Fruit fly (Drosophila melanogaster) whole organism, embryonic: ENCODE results near the gene mdlc.

Experiments
- Abd-B ChIP-seq: fragments of 200-800 bp; sonication (Bioruptor generic); optimal IDR thresholded peaks from 2 replicates; lab custom pipeline; 2018; ENCODE audit warnings: missing biosample characterization, mild to moderate bottlenecking, missing genetic modification characterization, moderate library complexity
- CG1024 ChIP-seq: fragments of 200-800 bp; sonication (Bioruptor generic); IDR thresholded peaks from 2 replicates; pipeline ENCODE4 v1.3.6; 2022; ENCODE audit warnings: missing biosample characterization, missing genetic modification characterization
- CG12071 ChIP-seq: fragments of 200-800 bp; sonication (Bioruptor generic); optimal IDR thresholded peaks from 3 replicates; lab custom pipeline; 2018; ENCODE audit warnings: missing biosample characterization, mild to moderate bottlenecking, missing genetic modification characterization
- CG13424 ChIP-seq: fragments of 200-800 bp; sonication (Bioruptor generic); optimal IDR thresholded peaks from 2 replicates; lab custom pipeline; 2019; ENCODE audit warnings: missing biosample characterization, mild to moderate bottlenecking, missing genetic modification characterization, moderate library complexity
- CG13624 ChIP-seq: fragments of 200-800 bp; sonication (Bioruptor generic); optimal IDR thresholded peaks from 2 replicates; lab custom pipeline; 2016; ENCODE audit warnings: missing biosample characterization, missing genetic modification characterization
- CG15011 ChIP-seq: fragments of 200-800 bp; sonication (Bioruptor generic); optimal IDR thresholded peaks from 3 replicates; lab custom pipeline; 2018; ENCODE audit warnings: missing biosample characterization, mild to moderate bottlenecking, missing genetic modification characterization
- CG16813 ChIP-seq: fragments of 200-800 bp; sonication (Bioruptor generic); IDR thresholded peaks from 3 replicates; pipeline ENCODE4 v1.3.6; 2022; ENCODE audit warnings: missing biosample characterization, missing genetic modification characterization; ENCODE audit not compliant: partially characterized antibody
- CG17612 ChIP-seq: fragments of 200-800 bp; sonication (Bioruptor generic); IDR thresholded peaks from 2 replicates; pipeline ENCODE4 v1.3.6; 2022; ENCODE audit warnings: missing biosample characterization, missing genetic modification characterization
- CG17802 ChIP-seq: fragments of 200-800 bp; sonication (Bioruptor generic); optimal IDR thresholded peaks from 2 replicates; lab custom pipeline; 2018; ENCODE audit warnings: missing biosample characterization, mild to moderate bottlenecking, missing genetic modification characterization, moderate library complexity
- CG17912 ChIP-seq: fragments of 200-800 bp; sonication (Bioruptor generic); optimal IDR thresholded peaks from 2 replicates; lab custom pipeline; 2018; ENCODE audit warnings: missing biosample characterization, mild to moderate bottlenecking, missing genetic modification characterization
- CG2199 ChIP-seq: fragments of 200-800 bp; sonication (Bioruptor generic); IDR thresholded peaks from 3 replicates; pipeline ENCODE4 v1.3.6; 2022; ENCODE audit warnings: missing biosample characterization, missing genetic modification characterization
- CG30431 ChIP-seq: fragments of 200-800 bp; sonication (Bioruptor generic); optimal IDR thresholded peaks from 2 replicates; lab custom pipeline; 2017; ENCODE audit warnings: missing biosample characterization, missing genetic modification characterization
- CG32772 ChIP-seq: fragments of 200-800 bp; sonication (Bioruptor generic); IDR thresholded peaks from 2 replicates; pipeline ENCODE4 v1.3.6; 2022; ENCODE audit warnings: missing biosample characterization, missing genetic modification characterization
- CG3838 ChIP-seq: fragments of 200-800 bp; sonication (Bioruptor generic); optimal IDR thresholded peaks from 3 replicates; lab custom pipeline; 2016; ENCODE audit warnings: missing biosample characterization, missing genetic modification characterization
- CG4730 ChIP-seq: fragments of 200-800 bp; sonication (Bioruptor generic); IDR thresholded peaks from 2 replicates; pipeline ENCODE4 v1.3.6; 2022; ENCODE audit warnings: missing biosample characterization, missing genetic modification characterization
- CG6272 ChIP-seq: fragments of 200-800 bp; sonication (Bioruptor generic); IDR thresholded peaks from 2 replicates; pipeline ENCODE4 v1.3.6; 2022; ENCODE audit warnings: missing biosample characterization, missing genetic modification characterization
- CG6689 ChIP-seq: fragments of 200-800 bp; sonication (Bioruptor generic); IDR thresholded peaks from 2 replicates; pipeline ENCODE4 v1.3.6; 2022; ENCODE audit warnings: missing biosample characterization, missing genetic modification characterization
- CG9215 ChIP-seq: fragments of 200-800 bp; sonication (Bioruptor generic); IDR thresholded peaks from 2 replicates; pipeline ENCODE4 v1.3.6; 2022; ENCODE audit warnings: missing biosample characterization, missing genetic modification characterization
- CG9437 ChIP-seq: fragments of 200-800 bp; sonication (Bioruptor generic); optimal IDR thresholded peaks from 2 replicates; lab custom pipeline; 2018; ENCODE audit warnings: missing biosample characterization, mild to moderate bottlenecking, missing genetic modification characterization
- CG9932 ChIP-seq: fragments of 200-800 bp; sonication (Bioruptor generic); IDR thresholded peaks from 2 replicates; pipeline ENCODE4 v1.3.6; 2022; ENCODE audit warnings: missing biosample characterization, missing genetic modification characterization
- Dbx ChIP-seq: fragments of 200-800 bp; sonication (Bioruptor generic); IDR thresholded peaks from 3 replicates; pipeline ENCODE4 v1.3.6; 2022; ENCODE audit warnings: missing biosample characterization, missing genetic modification characterization
- Dll ChIP-seq: fragments of 200-800 bp; sonication (Bioruptor generic); IDR thresholded peaks from 4 replicates; pipeline ENCODE4 v1.3.6; 2022; ENCODE audit warnings: missing biosample characterization, missing genetic modification characterization; ENCODE audit not compliant: partially characterized antibody
- E2f1 ChIP-seq: fragments of 200-800 bp; sonication (Bioruptor generic); IDR thresholded peaks from 2 replicates; pipeline ENCODE4 v1.3.6; 2022; ENCODE audit warnings: missing biosample characterization, missing genetic modification characterization
- H2.0 ChIP-seq: fragments of 200-800 bp; sonication (Bioruptor generic); IDR thresholded peaks from 2 replicates; pipeline ENCODE4 v1.3.6; 2022; ENCODE audit warnings: missing biosample characterization, missing genetic modification characterization
- MESR4 ChIP-seq: fragments of 200-800 bp; sonication (Bioruptor generic); optimal IDR thresholded peaks from 2 replicates; lab custom pipeline; 2018; ENCODE audit warnings: missing biosample characterization, mild to moderate bottlenecking, missing genetic modification characterization, moderate library complexity
- Max ChIP-seq: fragments of 200-800 bp; sonication (Bioruptor generic); optimal IDR thresholded peaks from 2 replicates; lab custom pipeline; 2016; ENCODE audit warnings: missing biosample characterization, mild to moderate bottlenecking, missing genetic modification characterization
- Sox102F ChIP-seq: fragments of 200-800 bp; sonication (Bioruptor generic); optimal IDR thresholded peaks from 2 replicates; lab custom pipeline; 2018; ENCODE audit warnings: missing biosample characterization, mild to moderate bottlenecking, missing genetic modification characterization, moderate library complexity
- aop ChIP-seq: fragments of 200-800 bp; sonication (Bioruptor generic); IDR thresholded peaks from 2 replicates; pipeline ENCODE4 v1.3.6; 2022; ENCODE audit warnings: missing biosample characterization, missing genetic modification characterization
- ara ChIP-seq: fragments of 200-800 bp; sonication (Bioruptor generic); IDR thresholded peaks from 2 replicates; pipeline ENCODE4 v1.3.6; 2022; ENCODE audit warnings: missing biosample characterization, missing genetic modification characterization
- ato ChIP-seq: fragments of 200-800 bp; sonication (Bioruptor generic); IDR thresholded peaks from 2 replicates; pipeline ENCODE4 v1.3.6; 2022; ENCODE audit warnings: missing biosample characterization, missing genetic modification characterization; ENCODE audit not compliant: partially characterized antibody
- bcd ChIP-seq: fragments of 200-800 bp; sonication (Bioruptor generic); optimal IDR thresholded peaks from 2 replicates; lab custom pipeline; 2017; ENCODE audit warnings: missing biosample characterization, mild to moderate bottlenecking, missing genetic modification characterization
- bigmax ChIP-seq: fragments of 200-800 bp; sonication (Bioruptor generic); optimal IDR thresholded peaks from 2 replicates; lab custom pipeline; 2018; ENCODE audit warnings: missing biosample characterization, mild to moderate bottlenecking, missing genetic modification characterization
- cato ChIP-seq: fragments of 200-800 bp; sonication (Bioruptor generic); optimal IDR thresholded peaks from 2 replicates; lab custom pipeline; 2016; ENCODE audit warnings: missing biosample characterization, missing genetic modification characterization, borderline replicate concordance
- ci ChIP-seq: fragments of 200-800 bp; sonication (Bioruptor generic); IDR thresholded peaks from 3 replicates; pipeline ENCODE4 v1.3.6; 2022; ENCODE audit warnings: missing biosample characterization, missing genetic modification characterization
- crol ChIP-seq: fragments of 200-800 bp; sonication (Bioruptor generic); IDR thresholded peaks from 2 replicates; pipeline ENCODE4 v1.3.6; 2022; ENCODE audit warnings: missing biosample characterization, missing genetic modification characterization
- disco-r ChIP-seq: fragments of 200-800 bp; sonication (Bioruptor generic); optimal IDR thresholded peaks from 2 replicates; lab custom pipeline; 2016; ENCODE audit warnings: missing biosample characterization, missing genetic modification characterization
- fd96Cb ChIP-seq: fragments of 200-800 bp; sonication (Bioruptor generic); optimal IDR thresholded peaks from 2 replicates; lab custom pipeline; 2018; ENCODE audit warnings: missing biosample characterization, mild to moderate bottlenecking, missing genetic modification characterization, moderate library complexity
- gfzf ChIP-seq: fragments of 200-800 bp; sonication (Bioruptor generic); optimal IDR thresholded peaks from 2 replicates; lab custom pipeline; 2016; ENCODE audit warnings: missing biosample characterization, mild to moderate bottlenecking, missing genetic modification characterization, moderate library complexity
- grn ChIP-seq: fragments of 200-800 bp; sonication (Bioruptor generic); optimal IDR thresholded peaks from 3 replicates; lab custom pipeline; 2017; ENCODE audit warnings: missing biosample characterization, missing genetic modification characterization
- gt ChIP-seq: fragments of 200-800 bp; sonication (Bioruptor generic); IDR thresholded peaks from 2 replicates; pipeline ENCODE4 v1.3.6; 2022; ENCODE audit warnings: missing biosample characterization, missing genetic modification characterization
- jing ChIP-seq: fragments of 200-800 bp; sonication (Bioruptor generic); optimal IDR thresholded peaks from 2 replicates; lab custom pipeline; 2018; ENCODE audit warnings: missing biosample characterization, mild to moderate bottlenecking, missing genetic modification characterization
- lbe ChIP-seq: fragments of 200-800 bp; sonication (Bioruptor generic); optimal IDR thresholded peaks from 2 replicates; lab custom pipeline; 2016; ENCODE audit warnings: missing biosample characterization, mild to moderate bottlenecking, missing genetic modification characterization
- lmd ChIP-seq: fragments of 200-800 bp; sonication (Bioruptor generic); IDR thresholded peaks from 2 replicates; pipeline ENCODE4 v1.3.6; 2022; ENCODE audit warnings: missing biosample characterization, missing genetic modification characterization
- pzg ChIP-seq: fragments of 200-800 bp; sonication (Bioruptor generic); optimal IDR thresholded peaks from 3 replicates; lab custom pipeline; 2018; ENCODE audit warnings: missing biosample characterization, mild to moderate bottlenecking, missing genetic modification characterization, moderate library complexity
- row ChIP-seq: fragments of 200-800 bp; sonication (Bioruptor generic); IDR thresholded peaks from 3 replicates; pipeline ENCODE4 v1.3.6; 2022; ENCODE audit warnings: missing biosample characterization, missing genetic modification characterization
- seq ChIP-seq: fragments of 200-800 bp; sonication (Bioruptor generic); IDR thresholded peaks from 2 replicates; pipeline ENCODE4 v1.3.6; 2022; ENCODE audit warnings: missing biosample characterization, missing genetic modification characterization
- tna ChIP-seq: fragments of 200-800 bp; sonication (Bioruptor generic); IDR thresholded peaks from 2 replicates; pipeline ENCODE4 v1.3.6; 2022; ENCODE audit warnings: missing biosample characterization, missing genetic modification characterization; ENCODE audit not compliant: partially characterized antibody
- toy ChIP-seq: fragments of 200-800 bp; sonication (Bioruptor generic); IDR thresholded peaks from 2 replicates; pipeline ENCODE4 v1.3.6; 2022; ENCODE audit warnings: missing biosample characterization, missing genetic modification characterization
- usp ChIP-seq: fragments of >200 bp; optimal IDR thresholded peaks from 2 replicates; lab custom pipeline; 2017; ENCODE audit warnings: missing biosample characterization, missing genetic modification characterization
- vnd ChIP-seq: fragments of 200-800 bp; sonication (Bioruptor generic); IDR thresholded peaks from 3 replicates; pipeline ENCODE4 v1.3.6; 2022; ENCODE audit warnings: missing biosample characterization, missing genetic modification characterization; ENCODE audit not compliant: partially characterized antibody

Gene mdlc

DNA sequence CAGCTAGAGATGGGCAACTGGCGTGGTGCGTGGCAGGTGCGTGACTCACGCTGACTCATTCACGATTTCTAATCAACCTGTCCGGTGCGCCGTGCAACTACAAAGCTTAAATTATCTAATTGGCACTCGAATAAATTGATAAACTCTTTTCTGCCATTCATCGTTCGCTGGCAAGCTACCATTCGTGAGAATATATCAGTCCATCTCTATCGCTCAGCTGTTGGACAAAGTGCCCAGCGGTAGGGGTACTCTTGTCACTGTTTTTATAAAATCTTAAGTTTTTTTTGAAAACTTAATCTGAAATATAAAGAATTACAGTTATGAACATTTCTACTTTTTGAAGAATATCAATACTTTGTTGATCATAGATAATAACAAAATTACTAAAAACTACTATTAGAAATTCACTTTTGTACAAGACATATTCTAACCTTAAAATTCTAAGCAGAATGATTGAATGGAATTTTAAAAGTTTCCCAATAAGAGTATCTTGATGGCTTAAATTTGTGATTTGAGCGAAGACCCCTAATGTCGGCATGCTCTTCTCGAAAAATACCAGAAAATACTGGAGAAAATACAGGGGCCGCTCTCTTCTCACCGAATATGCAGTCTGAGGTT lies 36.3 kb upstream of the mdlc start, which contains the start of the genes PIG-L and psidin (continued):
- TF ChIP-seq lbe (GFP tag; lab: Kevin White, UChicago), result no peak
- peak; percentile 79 for TF ChIP-seq CG6689
- TF ChIP-seq usp, result no peak
- TF ChIP-seq CG32772 (GFP tag; lab: Robert Waterston, UW), result peak; percentile 51
- TF ChIP-seq Max (GFP tag; lab: Kevin White, UChicago), result peak; percentile 57
- TF ChIP-seq tna (GFP tag; lab: Robert Waterston, UW), result peak; percentile 78
- TF ChIP-seq ci (GFP tag; lab: Robert Waterston, UW), result peak; percentile 66
- TF ChIP-seq aop (GFP tag; lab: Robert Waterston, UW), result no peak
- peak; percentile 81 for TF ChIP-seq ato (GFP tag; lab: Robert Waterston, UW)
- peak; percentile 97 for TF ChIP-seq CG16813 (GFP tag; lab: Robert Waterston, UW)
- peak; percentile 2 for TF ChIP-seq bigmax
- TF ChIP-seq CG30431 (GFP tag; lab: Kevin White, UChicago), result peak; percentile 54
- peak; percentile 32 for TF ChIP-seq gt (GFP tag; lab: Robert Waterston, UW)
- peak; percentile 82 for TF ChIP-seq CG9215 (GFP tag; lab: Robert Waterston, UW)
- no peak for TF ChIP-seq CG12071
- no peak for TF ChIP-seq CG17802 (tag; lab: Kevin White, UChicago)
- TF ChIP-seq CG9932, result peak; percentile 80; the same call in 1 of the 2 replicates
- TF ChIP-seq grn (GFP tag; lab: Kevin White, UChicago), result peak; percentile 6
- TF ChIP-seq fd96Cb, result peak; percentile 72
- peak; percentile 94 for TF ChIP-seq CG13424 (tag; lab: Kevin White, UChicago)
- TF ChIP-seq CG3838 (GFP tag; lab: Kevin White, UChicago), result peak; percentile 71
- TF ChIP-seq E2f1, result peak; percentile 66
- peak; percentile 59 for TF ChIP-seq H2.0 (GFP tag; lab: Robert Waterston, UW)
- peak; percentile 89 for TF ChIP-seq Abd-B
- peak; percentile 86 for TF ChIP-seq Sox102F
- TF ChIP-seq bcd, result peak; percentile 71
- TF ChIP-seq Dll (GFP tag; lab: Robert Waterston, UW), result peak; percentile 98
- peak; percentile 61; the same call in 1 of the 2 replicates for TF ChIP-seq seq (GFP tag; lab: Robert Waterston, UW)
- peak; percentile 63 for TF ChIP-seq ara
- peak; percentile 94 for TF ChIP-seq row
- TF ChIP-seq disco-r, result peak; percentile 24
- peak; percentile 96 for TF ChIP-seq vnd (GFP tag; lab: Robert Waterston, UW)
- peak; percentile 76 for TF ChIP-seq lmd
- peak; percentile 57 for TF ChIP-seq Dbx (GFP tag; lab: Robert Waterston, UW)
- no peak for TF ChIP-seq CG17912 (GFP tag; lab: Kevin White, UChicago)
- TF ChIP-seq CG4730 (GFP tag; lab: Robert Waterston, UW), result peak; percentile 44; the same call in 1 of the 2 replicates
- TF ChIP-seq CG6272, result peak; percentile 60
- no peak for TF ChIP-seq crol
- TF ChIP-seq CG13624, result peak; percentile 81
- TF ChIP-seq CG15011 (GFP tag; lab: Kevin White, UChicago), result no peak
- TF ChIP-seq CG1024 (GFP tag; lab: Robert Waterston, UW), result peak; percentile 29; the same call in 1 of the 2 replicates
- 0 out of 2 replicates have a peak, but pooled peaks have one; percentile 37 for TF ChIP-seq toy
- peak; percentile 86 for TF ChIP-seq CG9437
- peak; percentile 53 for TF ChIP-seq pzg (GFP tag; lab: Kevin White, UChicago)
- TF ChIP-seq cato (GFP tag; lab: Kevin White, UChicago), result peak; percentile 76
- TF ChIP-seq gfzf (GFP tag; lab: Kevin White, UChicago), result peak; percentile 28
- no peak for TF ChIP-seq CG17612 (GFP tag; lab: Robert Waterston, UW)
- 0 out of 3 replicates have a peak, but pooled peaks have one; percentile 47 for TF ChIP-seq CG2199
- TF ChIP-seq jing (GFP tag; lab: Kevin White, UChicago), result peak; percentile 60
- TF ChIP-seq MESR4 (GFP tag; lab: Kevin White, UChicago), result no peak
